Worm (Caenorhabditis elegans): ENCODE measurements around the gene try-13.

Gene try-13

ce11 chrV:7413107-7413774 lies 26.7 kb upstream of the try-13 start, which contains the start of gene F18E3.11:
F18E3.11 (plus strand) TSS chrV:7413482.
- TF ChIP-seq ceh-16 (tag; optimal IDR thresholded peaks at IDR 0.05) = no peak
- TF ChIP-seq C34F6.9 (tag; optimal IDR thresholded peaks at IDR 0.05) = no peak
- TF ChIP-seq mdl-1 (tag; optimal IDR thresholded peaks at IDR 0.05) = no peak
- no peak for TF ChIP-seq unc-62 (GFP tag; optimal IDR thresholded peaks at IDR 0.05)
- no peak for TF ChIP-seq mbf-1 (tag; optimal IDR thresholded peaks at IDR 0.05)
- no peak for TF ChIP-seq snpc-4 (tag; optimal IDR thresholded peaks at IDR 0.05)
- TF ChIP-seq elt-3 (tag; optimal IDR thresholded peaks at IDR 0.05) = no peak
- peak; percentile 78 for TF ChIP-seq blmp-1 (tag; optimal IDR thresholded peaks at IDR 0.05; ENCODE audit: insufficient read depth)
- TF ChIP-seq nhr-25 (tag; optimal IDR thresholded peaks at IDR 0.05) = peak; percentile 85
- no peak for TF ChIP-seq lin-39 (tag; optimal IDR thresholded peaks at IDR 0.05)
- TF ChIP-seq sma-3 (GFP tag; optimal IDR thresholded peaks at IDR 0.05) = peak; percentile 49
- TF ChIP-seq ZK546.5 (tag; optimal IDR thresholded peaks at IDR 0.05) = no peak
- no peak for TF ChIP-seq F13H6.1 (tag; optimal IDR thresholded peaks at IDR 0.05)
- no peak for TF ChIP-seq skn-1 (tag; optimal IDR thresholded peaks at IDR 0.05)
- TF ChIP-seq alr-1 (tag; optimal IDR thresholded peaks at IDR 0.05) = no peak
- no peak for TF ChIP-seq ztf-4 (tag; optimal IDR thresholded peaks at IDR 0.05)
- TF ChIP-seq nhr-77 (tag; optimal IDR thresholded peaks at IDR 0.05) = no peak
- peak; percentile 84 for TF ChIP-seq sma-9 (GFP tag; optimal IDR thresholded peaks at IDR 0.05)
- TF ChIP-seq sma-9 (tag; optimal IDR thresholded peaks at IDR 0.05) = no peak
- TF ChIP-seq ztf-1 (GFP tag; conservative IDR thresholded peaks at IDR 0.05) = no peak
- TF ChIP-seq nhr-6 (tag; optimal IDR thresholded peaks at IDR 0.05) = peak; percentile 6
- no peak for TF ChIP-seq lin-11 (tag; optimal IDR thresholded peaks at IDR 0.05)
- peak; percentile 89 for TF ChIP-seq ama-1 (optimal IDR thresholded peaks at IDR 0.05)
- TF ChIP-seq unc-55 (GFP tag; optimal IDR thresholded peaks at IDR 0.05) = no peak
- TF ChIP-seq unc-39 (tag; optimal IDR thresholded peaks at IDR 0.05) = no peak
- TF ChIP-seq nhr-21 (tag; optimal IDR thresholded peaks at IDR 0.05) = peak; percentile 80
- TF ChIP-seq peb-1 (tag; optimal IDR thresholded peaks at IDR 0.05) = no peak
- no peak for TF ChIP-seq R02D3.7 (tag; optimal IDR thresholded peaks at IDR 0.05)
- no peak for TF ChIP-seq ceh-82 (tag; optimal IDR thresholded peaks at IDR 0.05)
- TF ChIP-seq lsy-2 (tag; optimal IDR thresholded peaks at IDR 0.05) = no peak
- TF ChIP-seq nhr-129 (tag; optimal IDR thresholded peaks at IDR 0.05) = peak; percentile 84
- TF ChIP-seq crh-2 (tag; optimal IDR thresholded peaks at IDR 0.05) = peak; percentile 9
- TF ChIP-seq dmd-4 (tag; optimal IDR thresholded peaks at IDR 0.05) = no peak
- no peak for TF ChIP-seq zag-1 (tag; optimal IDR thresholded peaks at IDR 0.05)

- TF ChIP-seq ztf-4 (tag; optimal IDR thresholded peaks at IDR 0.05) (no peak), ama-1 (optimal IDR thresholded peaks at IDR 0.05) (peak; percentile 77)
Observed at ce11 chrV:7414909-7415308, 25.0 kb upstream of the try-13 start, which contains the start of gene F18E3.12. F18E3.12 (plus strand) TSS chrV:7414985.

- no peak for TF ChIP-seq lin-11 (tag; optimal IDR thresholded peaks at IDR 0.05)
- TF ChIP-seq dmd-4 (tag; optimal IDR thresholded peaks at IDR 0.05) = no peak
- TF ChIP-seq zag-1 (tag; optimal IDR thresholded peaks at IDR 0.05) = no peak
- TF ChIP-seq elt-1 (tag; optimal IDR thresholded peaks at IDR 0.05) = no peak
- peak; percentile 48 for TF ChIP-seq sem-4 (tag; optimal IDR thresholded peaks at IDR 0.05)
- no peak for TF ChIP-seq gmeb-1 (tag; optimal IDR thresholded peaks at IDR 0.05)
- TF ChIP-seq unc-39 (tag; optimal IDR thresholded peaks at IDR 0.05) = no peak
- no peak for TF ChIP-seq nhr-10 (tag; optimal IDR thresholded peaks at IDR 0.05)
- TF ChIP-seq R02D3.7 (tag; optimal IDR thresholded peaks at IDR 0.05) = no peak
- TF ChIP-seq elt-3 (tag; optimal IDR thresholded peaks at IDR 0.05) = no peak
- peak; percentile 46 for TF ChIP-seq Y55F3AM.14 (GFP tag; optimal IDR thresholded peaks at IDR 0.05)
- TF ChIP-seq ceh-16 (tag; optimal IDR thresholded peaks at IDR 0.05) = no peak
- no peak for TF ChIP-seq mab-5 (tag; optimal IDR thresholded peaks at IDR 0.05)
- peak; percentile 95 for TF ChIP-seq sma-9 (GFP tag; optimal IDR thresholded peaks at IDR 0.05)
- no peak for TF ChIP-seq sma-9 (tag; optimal IDR thresholded peaks at IDR 0.05)
- TF ChIP-seq blmp-1 (tag; optimal IDR thresholded peaks at IDR 0.05; ENCODE audit: insufficient read depth) = peak; percentile 94
- peak; percentile 69 for TF ChIP-seq nhr-129 (tag; optimal IDR thresholded peaks at IDR 0.05)
- no peak for TF ChIP-seq lin-13 (GFP tag; optimal IDR thresholded peaks at IDR 0.05)
- peak; percentile 93 for TF ChIP-seq nhr-25 (tag; optimal IDR thresholded peaks at IDR 0.05)
- TF ChIP-seq F13H6.1 (tag; optimal IDR thresholded peaks at IDR 0.05) = peak; percentile 35
- peak; percentile 21 for TF ChIP-seq fos-1 (tag; optimal IDR thresholded peaks at IDR 0.05)
- peak; percentile 86 for TF ChIP-seq ama-1 (optimal IDR thresholded peaks at IDR 0.05)
- TF ChIP-seq nhr-21 (tag; optimal IDR thresholded peaks at IDR 0.05) = peak; percentile 97
- TF ChIP-seq peb-1 (tag; optimal IDR thresholded peaks at IDR 0.05) = no peak
- no peak for TF ChIP-seq nhr-237 (tag; optimal IDR thresholded peaks at IDR 0.05)
- no peak for TF ChIP-seq ztf-1 (GFP tag; conservative IDR thresholded peaks at IDR 0.05)
- TF ChIP-seq nhr-77 (tag; optimal IDR thresholded peaks at IDR 0.05) = no peak
- TF ChIP-seq mdl-1 (tag; optimal IDR thresholded peaks at IDR 0.05) = peak; percentile 7 to 63
- no peak for TF ChIP-seq ZK546.5 (tag; optimal IDR thresholded peaks at IDR 0.05)
- peak; percentile 63 for TF ChIP-seq nhr-6 (tag; optimal IDR thresholded peaks at IDR 0.05)
- TF ChIP-seq unc-62 (GFP tag; optimal IDR thresholded peaks at IDR 0.05) = no peak
- TF ChIP-seq lsy-2 (tag; optimal IDR thresholded peaks at IDR 0.05) = peak in 1 of 2 experiments; percentile 25
- TF ChIP-seq ztf-11 (tag; optimal IDR thresholded peaks at IDR 0.05) = no peak
- no peak for TF ChIP-seq ztf-4 (tag; optimal IDR thresholded peaks at IDR 0.05)
- TF ChIP-seq egl-27 (tag; optimal IDR thresholded peaks at IDR 0.05) = peak; percentile 65
- no peak for TF ChIP-seq crh-2 (tag; optimal IDR thresholded peaks at IDR 0.05)
- TF ChIP-seq lin-39 (tag; optimal IDR thresholded peaks at IDR 0.05) = no peak
Observed at ce11 chrV:7415780-7416428, 24.0 kb upstream of the try-13 start, which contains the start of gene F18E3.13. F18E3.13 (plus strand) TSS chrV:7416164.

Data from whole organism, L2 larva.